Worm (Caenorhabditis elegans): ENCODE results near the gene F12A10.6.

Gene F12A10.6

DNA sequence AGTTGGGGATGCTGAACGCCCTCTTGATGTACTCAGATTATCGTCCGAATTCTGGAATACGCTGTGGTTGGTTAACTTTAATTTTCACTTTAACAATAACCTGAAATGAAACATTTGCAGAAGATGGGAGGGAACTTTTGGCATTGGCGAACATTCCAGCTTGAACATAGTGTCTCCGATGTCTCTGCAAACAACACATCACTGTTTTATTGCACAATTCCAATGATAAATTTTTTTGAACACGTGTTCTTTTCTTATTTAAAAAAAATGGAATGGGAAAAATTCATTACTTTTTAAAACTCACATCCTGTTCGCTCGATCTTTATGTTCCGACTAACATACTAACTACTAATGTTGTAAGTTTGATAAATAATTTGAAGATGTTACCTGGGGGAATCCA is 6.2 kb upstream of the F12A10.6 start, which contains the start of gene fzy-1:
Gene fzy-1 (plus strand): TSS at position 301 of the 400 bp plus-strand sequence.
- no peak for TF ChIP-seq ceh-82 (tag; optimal IDR thresholded peaks at IDR 0.05)
- no peak for TF ChIP-seq mdl-1 (tag; optimal IDR thresholded peaks at IDR 0.05)
- no peak for TF ChIP-seq tbx-2 (tag; optimal IDR thresholded peaks at IDR 0.05)
- no peak for TF ChIP-seq nhr-67 (tag; optimal IDR thresholded peaks at IDR 0.05)
- no peak for TF ChIP-seq nhr-12 (tag; optimal IDR thresholded peaks at IDR 0.05)
- no peak for TF ChIP-seq pqm-1 (tag; optimal IDR thresholded peaks at IDR 0.05)
- no peak for TF ChIP-seq nhr-76 (tag; optimal IDR thresholded peaks at IDR 0.05)
- TF ChIP-seq elt-3 (tag; optimal IDR thresholded peaks at IDR 0.05): no peak

DNA sequence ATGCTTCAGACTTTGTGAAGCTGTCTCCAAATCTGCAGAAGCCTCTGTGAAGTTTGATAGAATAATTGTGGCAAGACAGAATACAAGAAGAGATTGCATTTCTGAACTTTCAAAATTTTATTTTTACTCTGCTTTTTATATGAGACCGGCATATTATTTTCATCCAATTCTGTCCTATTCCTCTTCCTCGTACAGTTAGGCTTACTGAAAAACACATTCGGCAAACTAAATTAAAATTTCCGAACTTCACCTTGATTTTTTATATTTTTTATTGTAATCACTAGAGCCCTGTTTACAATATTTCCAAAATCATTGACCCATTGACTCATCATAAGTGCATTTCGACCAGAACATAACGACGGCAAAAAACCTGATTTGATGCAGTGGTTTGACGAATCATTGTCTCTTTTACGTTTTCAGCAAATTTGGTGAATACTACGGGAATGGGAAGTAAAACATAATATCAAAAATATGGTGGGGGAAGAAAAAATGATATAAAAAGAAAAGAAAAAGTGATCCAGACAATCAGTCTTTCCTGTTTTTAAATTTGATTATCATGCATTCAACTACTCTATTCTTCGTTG is 3.9 kb upstream of the F12A10.6 start, which contains the start of the genes suex-1 and F12A10.9:
Gene suex-1 (minus strand): TSS at position 101 of the 584 bp plus-strand sequence.
Gene F12A10.9 (plus strand): TSS at position 534 of the 584 bp plus-strand sequence.
- TF ChIP-seq eor-1 (tag; optimal IDR thresholded peaks at IDR 0.05): no peak
- no peak for TF ChIP-seq nhr-25 (tag; optimal IDR thresholded peaks at IDR 0.05)
- no peak for TF ChIP-seq nhr-23 (tag; optimal IDR thresholded peaks at IDR 0.05)
- TF ChIP-seq nhr-43 (tag; optimal IDR thresholded peaks at IDR 0.05; ENCODE audit: poor library complexity, severe bottlenecking): no peak
- no peak for TF ChIP-seq ceh-16 (tag; optimal IDR thresholded peaks at IDR 0.05)
- TF ChIP-seq zag-1 (tag; optimal IDR thresholded peaks at IDR 0.05): no peak
- TF ChIP-seq elt-3 (tag; optimal IDR thresholded peaks at IDR 0.05): no peak
- no peak for TF ChIP-seq elt-1 (tag; optimal IDR thresholded peaks at IDR 0.05)
- no peak for TF ChIP-seq lin-39 (tag; optimal IDR thresholded peaks at IDR 0.05)
- no peak for TF ChIP-seq R02D3.7 (tag; optimal IDR thresholded peaks at IDR 0.05)
- no peak for TF ChIP-seq unc-62 (GFP tag; optimal IDR thresholded peaks at IDR 0.05)
- TF ChIP-seq pha-4 (tag; optimal IDR thresholded peaks at IDR 0.05): no peak

DNA sequence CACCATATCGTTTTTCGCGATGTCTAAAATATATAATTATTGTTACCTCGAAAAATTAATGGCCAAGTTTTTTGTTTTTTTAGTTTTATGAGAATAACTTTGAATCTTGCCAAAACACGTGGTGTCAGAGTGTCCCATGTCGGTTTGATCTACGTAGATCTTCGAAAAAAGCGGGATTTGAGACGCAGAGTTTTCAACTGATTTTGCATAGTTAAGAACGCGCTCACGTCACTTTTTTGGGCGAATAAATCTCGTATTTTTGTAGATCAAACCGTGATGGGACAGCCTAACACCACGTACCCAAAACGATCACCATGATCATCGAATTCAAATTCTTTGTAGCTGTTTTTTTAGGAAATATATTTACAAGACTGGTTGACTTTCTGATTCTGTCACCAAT is 3.2 kb upstream of the F12A10.6 start:
- TF ChIP-seq hmg-11 (tag; optimal IDR thresholded peaks at IDR 0.05) (no peak), R02D3.7 (tag; optimal IDR thresholded peaks at IDR 0.05) (no peak), nhr-67 (tag; optimal IDR thresholded peaks at IDR 0.05) (no peak), ceh-16 (tag; optimal IDR thresholded peaks at IDR 0.05) (no peak), nhr-28 (tag; optimal IDR thresholded peaks at IDR 0.05) (no peak), mml-1 (tag; optimal IDR thresholded peaks at IDR 0.05) (no peak), ceh-28 (tag; optimal IDR thresholded peaks at IDR 0.05) (no peak), ZK546.5 (tag; optimal IDR thresholded peaks at IDR 0.05) (no peak), fkh-2 (tag; optimal IDR thresholded peaks at IDR 0.05) (no peak), lsy-12 (tag; optimal IDR thresholded peaks at IDR 0.05) (no peak), ztf-11 (tag; optimal IDR thresholded peaks at IDR 0.05) (no peak), nhr-11 (tag; optimal IDR thresholded peaks at IDR 0.05) (no peak)

DNA sequence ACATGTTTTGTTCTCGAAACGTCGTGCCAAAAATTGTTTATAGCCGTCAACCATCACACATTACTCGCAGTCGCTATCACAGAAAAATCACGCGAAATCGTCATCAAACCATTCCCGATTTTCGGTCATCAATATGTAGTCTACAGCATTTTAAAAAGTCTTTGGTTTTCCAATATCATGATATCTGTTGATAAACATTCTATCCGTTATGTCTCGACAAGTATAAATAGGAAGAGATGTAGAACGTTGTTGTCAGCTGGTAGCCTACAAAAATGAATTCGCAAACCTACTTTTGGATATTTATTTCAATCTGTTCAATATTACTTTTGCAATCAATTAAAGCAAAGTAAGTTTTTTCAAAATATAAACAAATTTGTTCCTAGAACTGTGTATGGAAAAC is 2.1 kb upstream of the F12A10.6 start, which contains the start of gene F12A10.1:
Gene F12A10.1 (plus strand): TSS at position 166 of the 400 bp plus-strand sequence.
- TF ChIP-seq fkh-10 (GFP tag; optimal IDR thresholded peaks at IDR 0.05) (no peak), ceh-16 (tag; optimal IDR thresholded peaks at IDR 0.05) (no peak), nhr-25 (tag; optimal IDR thresholded peaks at IDR 0.05) (no peak), aly-2 (tag; optimal IDR thresholded peaks at IDR 0.05) (no peak), ztf-4 (tag; optimal IDR thresholded peaks at IDR 0.05) (no peak), ztf-11 (tag; optimal IDR thresholded peaks at IDR 0.05) (no peak), sea-2 (GFP tag; optimal IDR thresholded peaks at IDR 0.05) (no peak), mml-1 (tag; optimal IDR thresholded peaks at IDR 0.05) (no peak), skn-1 (tag; optimal IDR thresholded peaks at IDR 0.05) (no peak), zag-1 (tag; optimal IDR thresholded peaks at IDR 0.05) (no peak), lin-39 (tag; optimal IDR thresholded peaks at IDR 0.05) (no peak), snpc-4 (tag; optimal IDR thresholded peaks at IDR 0.05) (no peak), nhr-76 (tag; optimal IDR thresholded peaks at IDR 0.05) (no peak), fkh-2 (tag; optimal IDR thresholded peaks at IDR 0.05) (no peak)

DNA sequence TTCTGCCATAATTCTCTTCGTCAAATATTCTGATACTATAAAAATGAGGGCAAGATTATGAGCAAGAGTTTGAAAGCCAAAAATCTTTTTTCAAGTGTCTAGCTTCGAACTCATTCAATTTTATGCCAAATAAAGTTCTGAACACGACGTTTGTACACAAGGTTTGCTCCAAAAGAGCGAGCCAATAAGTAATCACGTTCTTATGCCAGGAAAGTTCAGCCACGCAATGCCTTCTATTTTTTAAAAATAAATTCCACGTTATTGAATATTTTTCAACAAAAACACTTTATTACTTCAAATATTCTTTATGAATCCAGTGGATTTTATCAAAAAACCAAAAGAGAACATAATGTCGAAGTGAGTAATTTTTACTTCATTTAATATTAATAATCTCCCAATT is 6.5 kb downstream of the F12A10.6 start, which contains the start of gene nep-5:
Gene nep-5 (plus strand): TSS at position 301 of the 400 bp plus-strand sequence.
- TF ChIP-seq sea-2 (GFP tag; optimal IDR thresholded peaks at IDR 0.05) (no peak), jun-1 (tag; optimal IDR thresholded peaks at IDR 0.05) (no peak), lin-15B (tag; optimal IDR thresholded peaks at IDR 0.05) (no peak), nfya-1 (tag; optimal IDR thresholded peaks at IDR 0.05; ENCODE audit: insufficient read depth) (no peak), ZK546.5 (tag; optimal IDR thresholded peaks at IDR 0.05) (no peak), nhr-67 (tag; optimal IDR thresholded peaks at IDR 0.05) (no peak)

All from whole organism, L3 larva.